Worm (Caenorhabditis elegans): ENCODE results near the gene M7.8.

M7.8 gene

ce11 chrIV:11051963-11052362 lies 42.9 kb downstream of the M7.8 start:
- TF ChIP-seq ets-7 (tag; optimal IDR thresholded peaks at IDR 0.05), result no peak
- TF ChIP-seq sea-1 (GFP tag; conservative IDR thresholded peaks at IDR 0.05), result no peak
- no peak for TF ChIP-seq ceh-13 (GFP tag; optimal IDR thresholded peaks at IDR 0.05)
- no peak for TF ChIP-seq pes-1 (GFP tag; IDR thresholded peaks at IDR 0.05)
- TF ChIP-seq flt-1 (GFP tag; IDR thresholded peaks at IDR 0.05), result no peak
- TF ChIP-seq hmbx-1 (tag; optimal IDR thresholded peaks at IDR 0.05), result no peak
- TF ChIP-seq ceh-36 (tag; optimal IDR thresholded peaks at IDR 0.05), result no peak
- no peak for TF ChIP-seq tra-4 (tag; optimal IDR thresholded peaks at IDR 0.05)
- no peak for TF ChIP-seq scrt-1 (GFP tag; IDR thresholded peaks at IDR 0.05)
- TF ChIP-seq tbx-11 (GFP tag; IDR thresholded peaks at IDR 0.05), result no peak
- no peak for TF ChIP-seq aly-1 (tag; optimal IDR thresholded peaks at IDR 0.05)
- no peak for TF ChIP-seq B0310.2 (tag; optimal IDR thresholded peaks at IDR 0.05)
- no peak for TF ChIP-seq tbx-37 (GFP tag; conservative IDR thresholded peaks at IDR 0.05)
- no peak for TF ChIP-seq F13C5.2 (tag; optimal IDR thresholded peaks at IDR 0.05)
- no peak for TF ChIP-seq hnd-1 (tag; optimal IDR thresholded peaks at IDR 0.05)
- no peak for TF ChIP-seq hmg-4 (GFP tag; optimal IDR thresholded peaks at IDR 0.05)
- no peak for TF ChIP-seq ama-1 (optimal IDR thresholded peaks at IDR 0.05)

ce11 chrIV:11049806-11050205 lies 45.1 kb downstream of the M7.8 start, which contains the start of gene F36H1.3:
Gene F36H1.3, plus strand, starts transcription at chrIV:11050128.
- TF ChIP-seq tbx-37 (GFP tag; conservative IDR thresholded peaks at IDR 0.05) (no peak), aly-1 (tag; optimal IDR thresholded peaks at IDR 0.05) (no peak), ceh-13 (GFP tag; optimal IDR thresholded peaks at IDR 0.05) (no peak), scrt-1 (GFP tag; IDR thresholded peaks at IDR 0.05) (no peak), F13C5.2 (tag; optimal IDR thresholded peaks at IDR 0.05) (no peak), tra-4 (tag; optimal IDR thresholded peaks at IDR 0.05) (no peak), hmbx-1 (tag; optimal IDR thresholded peaks at IDR 0.05) (no peak), B0310.2 (tag; optimal IDR thresholded peaks at IDR 0.05) (no peak)

- TF ChIP-seq flt-1 (GFP tag; IDR thresholded peaks at IDR 0.05) (no peak), scrt-1 (GFP tag; IDR thresholded peaks at IDR 0.05) (no peak), pes-1 (GFP tag; IDR thresholded peaks at IDR 0.05) (no peak), ets-7 (tag; optimal IDR thresholded peaks at IDR 0.05) (no peak), sea-1 (GFP tag; conservative IDR thresholded peaks at IDR 0.05) (no peak), hmbx-1 (tag; optimal IDR thresholded peaks at IDR 0.05) (no peak), ceh-36 (tag; optimal IDR thresholded peaks at IDR 0.05) (no peak), ceh-13 (GFP tag; optimal IDR thresholded peaks at IDR 0.05) (no peak), F13C5.2 (tag; optimal IDR thresholded peaks at IDR 0.05) (no peak), hmg-4 (GFP tag; optimal IDR thresholded peaks at IDR 0.05) (no peak), hnd-1 (tag; optimal IDR thresholded peaks at IDR 0.05) (no peak), aly-1 (tag; optimal IDR thresholded peaks at IDR 0.05) (no peak), ama-1 (optimal IDR thresholded peaks at IDR 0.05) (no peak), B0310.2 (tag; optimal IDR thresholded peaks at IDR 0.05) (no peak), tra-4 (tag; optimal IDR thresholded peaks at IDR 0.05) (no peak), tbx-37 (GFP tag; conservative IDR thresholded peaks at IDR 0.05) (no peak), tbx-11 (GFP tag; IDR thresholded peaks at IDR 0.05) (no peak)
Measured at ce11 chrIV:11048871-11049270, 46.0 kb downstream of the M7.8 start, which contains the start of gene F36H1.11. Gene F36H1.11, plus strand, starts transcription at chrIV:11049171.

- no peak for TF ChIP-seq sea-1 (GFP tag; conservative IDR thresholded peaks at IDR 0.05)
- no peak for TF ChIP-seq ceh-36 (tag; optimal IDR thresholded peaks at IDR 0.05)
- TF ChIP-seq B0310.2 (tag; optimal IDR thresholded peaks at IDR 0.05), result no peak
- no peak for TF ChIP-seq tbx-11 (GFP tag; IDR thresholded peaks at IDR 0.05)
- no peak for TF ChIP-seq F13C5.2 (tag; optimal IDR thresholded peaks at IDR 0.05)
- no peak for TF ChIP-seq hnd-1 (tag; optimal IDR thresholded peaks at IDR 0.05)
- no peak for TF ChIP-seq ceh-13 (GFP tag; optimal IDR thresholded peaks at IDR 0.05)
- no peak for TF ChIP-seq hmg-4 (GFP tag; optimal IDR thresholded peaks at IDR 0.05)
- TF ChIP-seq ama-1 (optimal IDR thresholded peaks at IDR 0.05), result no peak
- TF ChIP-seq tbx-37 (GFP tag; conservative IDR thresholded peaks at IDR 0.05), result no peak
- TF ChIP-seq flt-1 (GFP tag; IDR thresholded peaks at IDR 0.05), result no peak
- no peak for TF ChIP-seq pes-1 (GFP tag; IDR thresholded peaks at IDR 0.05)
- no peak for TF ChIP-seq scrt-1 (GFP tag; IDR thresholded peaks at IDR 0.05)
- no peak for TF ChIP-seq hmbx-1 (tag; optimal IDR thresholded peaks at IDR 0.05)
- no peak for TF ChIP-seq aly-1 (tag; optimal IDR thresholded peaks at IDR 0.05)
- no peak for TF ChIP-seq ets-7 (tag; optimal IDR thresholded peaks at IDR 0.05)
- TF ChIP-seq tra-4 (tag; optimal IDR thresholded peaks at IDR 0.05), result no peak
Measured at ce11 chrIV:11044377-11044776, 50.5 kb downstream of the M7.8 start.
